Worm (Caenorhabditis elegans) whole organism, young adult: ENCODE results near the gene piki-1.
A peak's percentile ranks its signal among the peaks of the same experiment; 100 is the strongest.

Source experiments
- B0019.2 ChIP-seq: fragments of 200-800 bp; sonication (Bioruptor generic); conservative IDR thresholded peaks from 2 replicates; pipeline ENCODE4 v1.3.6; 2022; ENCODE audit warnings: missing genetic modification reagents, missing genetic modification characterization, missing compliant biosample characterization
- B0261.1 ChIP-seq: sonication (generic microtip); optimal IDR thresholded peaks from 2 replicates; lab custom pipeline; 2016; ENCODE audit warnings: mild to moderate bottlenecking, missing genetic modification characterization, moderate library complexity, missing compliant biosample characterization
- B0336.3 ChIP-seq: fragments of 200-800 bp; sonication (Bioruptor generic); IDR thresholded peaks from 2 replicates; pipeline ENCODE4 v1.3.6; 2022; ENCODE audit warnings: missing genetic modification characterization, missing compliant biosample characterization
- C17E4.6 ChIP-seq: fragments of 200-800 bp; sonication (Bioruptor generic); IDR thresholded peaks from 2 replicates; pipeline ENCODE4 v1.3.6; 2022; ENCODE audit warnings: missing genetic modification reagents, missing genetic modification characterization, missing compliant biosample characterization
- D2030.7 ChIP-seq: fragments of 200-800 bp; sonication (Bioruptor generic); IDR thresholded peaks from 2 replicates; pipeline ENCODE4 v1.3.6; 2022; ENCODE audit warnings: missing genetic modification reagents, missing genetic modification characterization, missing compliant biosample characterization
- F23B12.7 ChIP-seq: sonication (generic microtip); optimal IDR thresholded peaks from 2 replicates; lab custom pipeline; 2017; ENCODE audit warnings: missing genetic modification characterization, mild to moderate bottlenecking, missing compliant biosample characterization, antibody characterized with exemption, moderate library complexity; ENCODE audit not compliant: insufficient read depth
- F33H1.4 ChIP-seq: fragments of 200-800 bp; sonication (Bioruptor generic); IDR thresholded peaks from 2 replicates; pipeline ENCODE4 v1.3.6; 2022; ENCODE audit warnings: missing genetic modification reagents, missing genetic modification characterization, missing compliant biosample characterization
- F37B4.10 ChIP-seq: fragments of 200-800 bp; sonication (Bioruptor generic); IDR thresholded peaks from 2 replicates; pipeline ENCODE4 v1.3.6; 2022; ENCODE audit warnings: missing genetic modification characterization, missing compliant biosample characterization
- F39B2.1 ChIP-seq: fragments of 200-800 bp; sonication (Bioruptor generic); IDR thresholded peaks from 2 replicates; pipeline ENCODE4 v1.3.6; 2022; ENCODE audit warnings: missing genetic modification reagents, missing genetic modification characterization, missing compliant biosample characterization
- F49E8.2 ChIP-seq: sonication (generic microtip); optimal IDR thresholded peaks from 3 replicates; lab custom pipeline; 2017; ENCODE audit warnings: missing genetic modification characterization, mild to moderate bottlenecking, missing compliant biosample characterization, antibody characterized with exemption, moderate library complexity; ENCODE audit not compliant: insufficient read depth
- F52B5.7 ChIP-seq: sonication (generic microtip); optimal IDR thresholded peaks from 2 replicates; lab custom pipeline; 2016; ENCODE audit warnings: mild to moderate bottlenecking, missing genetic modification characterization, missing compliant biosample characterization
- K11D2.4 ChIP-seq: fragments of 200-800 bp; sonication (Bioruptor generic); IDR thresholded peaks from 2 replicates; pipeline ENCODE4 v1.3.6; 2022; ENCODE audit warnings: missing genetic modification reagents, missing genetic modification characterization, missing compliant biosample characterization
- K12H6.12 ChIP-seq: fragments of 200-800 bp; sonication (Bioruptor generic); optimal IDR thresholded peaks from 2 replicates; lab custom pipeline; 2018; ENCODE audit warnings: mild to moderate bottlenecking, missing genetic modification characterization, missing compliant biosample characterization
- T07F8.4 ChIP-seq: sonication (generic microtip); optimal IDR thresholded peaks from 2 replicates; lab custom pipeline; 2016; ENCODE audit warnings: mild to moderate bottlenecking, missing genetic modification characterization, moderate library complexity, missing compliant biosample characterization
- Y53F4B.3 ChIP-seq: fragments of 200-800 bp; sonication (Bioruptor generic); IDR thresholded peaks from 2 replicates; pipeline ENCODE4 v1.3.6; 2022; ENCODE audit warnings: missing genetic modification reagents, missing genetic modification characterization, missing compliant biosample characterization
- Y53G8AR.9 ChIP-seq: fragments of 200-800 bp; sonication (Bioruptor generic); conservative IDR thresholded peaks from 2 replicates; pipeline ENCODE4 v1.3.6; 2022; ENCODE audit warnings: missing genetic modification reagents, missing genetic modification characterization, missing compliant biosample characterization
- Y56A3A.18 ChIP-seq: fragments of 200-800 bp; sonication (Bioruptor generic); IDR thresholded peaks from 2 replicates; pipeline ENCODE4 v1.3.6; 2022; ENCODE audit warnings: missing genetic modification reagents, missing genetic modification characterization, missing compliant biosample characterization
- Y67H2A.10 ChIP-seq: fragments of 200-800 bp; sonication (Bioruptor generic); conservative IDR thresholded peaks from 2 replicates; pipeline ENCODE4 v1.3.6; 2022; ENCODE audit warnings: missing genetic modification reagents, missing genetic modification characterization, missing compliant biosample characterization
- Y79H2A.3 ChIP-seq: fragments of 200-800 bp; sonication (Bioruptor generic); conservative IDR thresholded peaks from 2 replicates; pipeline ENCODE4 v1.3.6; 2022; ENCODE audit warnings: missing genetic modification reagents, missing genetic modification characterization, missing compliant biosample characterization
- ZK185.1 ChIP-seq: sonication (generic microtip); optimal IDR thresholded peaks from 2 replicates; lab custom pipeline; 2016; ENCODE audit warnings: mild to moderate bottlenecking, missing genetic modification characterization, missing compliant biosample characterization; ENCODE audit not compliant: poor library complexity, severe bottlenecking
- athp-1 ChIP-seq: sonication (generic microtip); optimal IDR thresholded peaks from 2 replicates; lab custom pipeline; 2017; ENCODE audit warnings: mild to moderate bottlenecking, missing genetic modification characterization, missing compliant biosample characterization
- bed-2 ChIP-seq: fragments of 200-800 bp; sonication (Bioruptor generic); IDR thresholded peaks from 2 replicates; pipeline ENCODE4 v1.3.6; 2022; ENCODE audit warnings: missing genetic modification reagents, missing genetic modification characterization, missing compliant biosample characterization
- ccch-3 ChIP-seq: fragments of 200-800 bp; sonication (Bioruptor generic); optimal IDR thresholded peaks from 2 replicates; lab custom pipeline; 2018; ENCODE audit warnings: mild to moderate bottlenecking, missing genetic modification characterization, missing compliant biosample characterization
- ceh-40 ChIP-seq: fragments of 200-800 bp; sonication (Bioruptor generic); IDR thresholded peaks from 2 replicates; pipeline ENCODE4 v1.3.6; 2022; ENCODE audit warnings: missing genetic modification characterization, missing compliant biosample characterization
- ceh-79 ChIP-seq: sonication (generic microtip); optimal IDR thresholded peaks from 2 replicates; lab custom pipeline; 2017; ENCODE audit warnings: mild to moderate bottlenecking, missing genetic modification characterization, missing compliant biosample characterization
- die-1 ChIP-seq: sonication (generic microtip); optimal IDR thresholded peaks from 2 replicates; lab custom pipeline; 2016; ENCODE audit warnings: missing genotype, mild to moderate bottlenecking, missing genetic modification characterization, missing compliant biosample characterization
- ekl-4 ChIP-seq: fragments of 200-800 bp; sonication (Bioruptor generic); IDR thresholded peaks from 2 replicates; pipeline ENCODE4 v1.3.6; 2022; ENCODE audit warnings: missing genetic modification reagents, missing genetic modification characterization, missing compliant biosample characterization
- him-1 ChIP-seq: sonication (generic microtip); optimal IDR thresholded peaks from 2 replicates; lab custom pipeline; 2016; ENCODE audit warnings: missing genotype, missing genetic modification reagents, missing genetic modification characterization, missing compliant biosample characterization
- hlh-12 ChIP-seq: sonication (generic microtip); optimal IDR thresholded peaks from 2 replicates; lab custom pipeline; 2016; ENCODE audit warnings: missing genetic modification characterization, missing compliant biosample characterization
- hmg-1.2 ChIP-seq: fragments of 200-800 bp; sonication (Bioruptor generic); IDR thresholded peaks from 2 replicates; pipeline ENCODE4 v1.3.6; 2022; ENCODE audit warnings: missing genetic modification reagents, missing genetic modification characterization, missing compliant biosample characterization
- hmg-20 ChIP-seq: fragments of 200-800 bp; sonication (Bioruptor generic); IDR thresholded peaks from 2 replicates; pipeline ENCODE4 v1.3.6; 2022; ENCODE audit warnings: missing genetic modification reagents, missing genetic modification characterization, missing compliant biosample characterization
- lag-1 ChIP-seq: fragments of 200-800 bp; sonication (Bioruptor generic); IDR thresholded peaks from 2 replicates; pipeline ENCODE4 v1.3.6; 2022; ENCODE audit warnings: missing genetic modification reagents, missing genetic modification characterization, missing compliant biosample characterization
- let-607 ChIP-seq, 2 experiments: fragments of 200-800 bp in 1 of 2; sonication (Bioruptor generic) in 1 of 2; sonication (generic microtip) in 1 of 2; optimal IDR thresholded peaks; 2 replicates each; lab custom pipeline; 2016 to 2018; ENCODE audit warnings: mild to moderate bottlenecking in 2 of 2, missing compliant biosample characterization in 2 of 2, missing genetic modification characterization in 2 of 2, moderate library complexity in 2 of 2, missing genotype in 1 of 2
- lsy-27 ChIP-seq: sonication (generic microtip); optimal IDR thresholded peaks from 2 replicates; lab custom pipeline; 2017; ENCODE audit warnings: missing genetic modification characterization, mild to moderate bottlenecking, missing compliant biosample characterization, antibody characterized with exemption, missing genotype, borderline replicate concordance; ENCODE audit not compliant: insufficient read depth
- madf-3 ChIP-seq: fragments of 200-800 bp; sonication (Bioruptor generic); IDR thresholded peaks from 2 replicates; pipeline ENCODE4 v1.3.6; 2022; ENCODE audit warnings: missing genetic modification reagents, missing genetic modification characterization, missing compliant biosample characterization
- nfya-2 ChIP-seq: fragments of 200-800 bp; sonication (Bioruptor generic); IDR thresholded peaks from 2 replicates; pipeline ENCODE4 v1.3.6; 2022; ENCODE audit warnings: missing genetic modification reagents, missing genetic modification characterization, missing compliant biosample characterization
- nhr-179 ChIP-seq: sonication (generic microtip); optimal IDR thresholded peaks from 2 replicates; lab custom pipeline; 2016; ENCODE audit warnings: mild to moderate bottlenecking, missing genetic modification characterization, missing compliant biosample characterization
- nhr-27 ChIP-seq: fragments of 200-800 bp; sonication (Bioruptor generic); optimal IDR thresholded peaks from 2 replicates; lab custom pipeline; 2018; ENCODE audit warnings: mild to moderate bottlenecking, missing genetic modification characterization, moderate library complexity, missing compliant biosample characterization
- nhr-80 ChIP-seq: sonication (generic microtip); optimal IDR thresholded peaks from 2 replicates; lab custom pipeline; 2016; ENCODE audit warnings: missing genetic modification characterization, missing compliant biosample characterization
- rcor-1 ChIP-seq: fragments of 200-800 bp; sonication (Bioruptor generic); IDR thresholded peaks from 2 replicates; pipeline ENCODE4 v1.3.6; 2022; ENCODE audit warnings: missing genetic modification reagents, missing genetic modification characterization, missing compliant biosample characterization
- repo-1 ChIP-seq: sonication (generic microtip); optimal IDR thresholded peaks from 2 replicates; lab custom pipeline; 2017; ENCODE audit warnings: mild to moderate bottlenecking, missing genetic modification characterization, missing compliant biosample characterization
- rpc-1 ChIP-seq, 2 experiments: fragments of 150-350 bp in 1 of 2; sonication (generic microtip) in 1 of 2; optimal IDR thresholded peaks; 2 replicates each; lab custom pipeline; 2014 to 2018; ENCODE audit warnings: missing biosample characterization in 1 of 2, missing genetic modification characterization in 1 of 2, missing genetic modification reagents in 1 of 2, missing genotype in 1 of 2
- snpc-1.3 ChIP-seq: sonication (generic microtip); optimal IDR thresholded peaks from 2 replicates; lab custom pipeline; 2017; ENCODE audit warnings: missing genetic modification characterization, mild to moderate bottlenecking, missing compliant biosample characterization, antibody characterized with exemption, moderate library complexity, missing genotype, missing genetic modification reagents; ENCODE audit not compliant: insufficient read depth
- tlf-1 ChIP-seq: fragments of 200-800 bp; sonication (Bioruptor generic); optimal IDR thresholded peaks from 2 replicates; lab custom pipeline; 2018; ENCODE audit warnings: mild to moderate bottlenecking, missing genetic modification characterization, missing compliant biosample characterization
- unc-130 ChIP-seq: sonication (generic microtip); optimal IDR thresholded peaks from 2 replicates; lab custom pipeline; 2016; ENCODE audit warnings: missing genetic modification reagents, missing genetic modification characterization, missing compliant biosample characterization
- xnd-1 ChIP-seq: sonication (generic microtip); optimal IDR thresholded peaks from 2 replicates; lab custom pipeline; 2016; ENCODE audit warnings: missing genotype, missing genetic modification reagents, missing genetic modification characterization, missing compliant biosample characterization
- ztf-28 ChIP-seq: fragments of 200-800 bp; sonication (Bioruptor generic); IDR thresholded peaks from 2 replicates; pipeline ENCODE4 v1.3.6; 2022; ENCODE audit warnings: missing genetic modification reagents, missing genetic modification characterization, missing compliant biosample characterization
- ztf-3 ChIP-seq: fragments of 200-800 bp; sonication (Bioruptor generic); optimal IDR thresholded peaks from 2 replicates; lab custom pipeline; 2018; ENCODE audit warnings: mild to moderate bottlenecking, missing genetic modification characterization, missing compliant biosample characterization

Gene piki-1

ce11 chrX:15241169-15241568 lies 5.0 kb downstream of the piki-1 start (continued):
- TF ChIP-seq ztf-3 (GFP tag; lab: Kevin White, UChicago) (no peak), nhr-80 (no peak), madf-3 (no peak), C17E4.6 (GFP tag; lab: Robert Waterston, UW) (no peak), D2030.7 (GFP tag; lab: Robert Waterston, UW) (peak; percentile 34; the same call in 1 of the 2 replicates), Y56A3A.18 (GFP tag; lab: Robert Waterston, UW) (no peak), unc-130 (GFP tag; lab: Kevin White, UChicago) (no peak), B0019.2 (GFP tag; lab: Robert Waterston, UW) (no peak), xnd-1 (tag; lab: Kevin White, UChicago) (no peak), nhr-179 (tag; lab: Kevin White, UChicago) (no peak), rcor-1 (GFP tag; lab: Robert Waterston, UW) (0 out of 2 replicates have a peak, but pooled peaks have one; percentile 18), nfya-2 (GFP tag; lab: Robert Waterston, UW) (no peak), ekl-4 (no peak), ztf-28 (GFP tag; lab: Robert Waterston, UW) (no peak), ceh-40 (0 out of 2 replicates have a peak, but pooled peaks have one; percentile 53), B0336.3 (GFP tag; lab: Robert Waterston, UW) (no peak), F39B2.1 (GFP tag; lab: Robert Waterston, UW) (no peak), T07F8.4 (tag; lab: Kevin White, UChicago) (no peak), Y53F4B.3 (GFP tag; lab: Robert Waterston, UW) (no peak), nhr-27 (tag; lab: Kevin White, UChicago) (no peak), let-607 (tag; optimal IDR thresholded peaks at IDR 0.05; lab: Kevin White, UChicago) (no peak), snpc-1.3 (peak; percentile 51), F23B12.7 (tag; lab: Kevin White, UChicago) (no peak), him-1 (tag; lab: Kevin White, UChicago) (peak; percentile 65), hmg-20 (GFP tag; lab: Robert Waterston, UW) (no peak), lsy-27 (tag; lab: Kevin White, UChicago) (no peak), hmg-1.2 (GFP tag; lab: Robert Waterston, UW) (peak; percentile 47), F37B4.10 (no peak), F52B5.7 (peak; percentile 14), hlh-12 (tag; lab: Kevin White, UChicago) (no peak), die-1 (tag; lab: Kevin White, UChicago) (peak; percentile 82), bed-2 (GFP tag; lab: Robert Waterston, UW) (no peak), rpc-1 (optimal IDR thresholded peaks at IDR 0.05; lab: Kevin White, UChicago) (peak; percentile 66), rpc-1 (tag; optimal IDR thresholded peaks at IDR 0.05; lab: Kevin White, UChicago) (peak; percentile 87), Y53G8AR.9 (GFP tag; lab: Robert Waterston, UW) (no peak), K12H6.12 (tag; lab: Kevin White, UChicago) (no peak), F33H1.4 (GFP tag; lab: Robert Waterston, UW) (no peak), ceh-79 (tag; lab: Kevin White, UChicago) (no peak), Y79H2A.3 (no peak), Y67H2A.10 (GFP tag; lab: Robert Waterston, UW) (no peak), ZK185.1 (peak; percentile 25), F49E8.2 (tag; lab: Kevin White, UChicago) (no peak), B0261.1 (peak; percentile 66), ccch-3 (GFP tag; lab: Kevin White, UChicago) (no peak), tlf-1 (GFP tag; lab: Kevin White, UChicago) (no peak), K11D2.4 (no peak), athp-1 (tag; lab: Kevin White, UChicago) (no peak), repo-1 (tag; lab: Kevin White, UChicago) (no peak), lag-1 (no peak)
